Fruit fly (Drosophila melanogaster) whole organism, adult: ENCODE results near the gene GstT4.

Source experiments
- CG11617 ChIP-seq: fragments of 200-800 bp; sonication (Bioruptor generic); optimal IDR thresholded peaks from 2 replicates; lab custom pipeline; 2017; ENCODE audit warnings: mild to moderate bottlenecking, missing biosample characterization, missing genetic modification reagents, missing genetic modification characterization
- CG1620 ChIP-seq: fragments of 200-800 bp; sonication (Bioruptor generic); optimal IDR thresholded peaks from 2 replicates; lab custom pipeline; 2016; ENCODE audit warnings: missing biosample characterization, missing genetic modification characterization
- CG5204 ChIP-seq: fragments of 200-800 bp; sonication (Bioruptor generic); optimal IDR thresholded peaks from 2 replicates; lab custom pipeline; 2016; ENCODE audit warnings: missing biosample characterization, missing genetic modification characterization
- CG7045 ChIP-seq: fragments of 200-800 bp; sonication (Bioruptor generic); optimal IDR thresholded peaks from 2 replicates; lab custom pipeline; 2017; ENCODE audit warnings: missing biosample characterization, mild to moderate bottlenecking, missing genetic modification characterization
- CG7101 ChIP-seq: fragments of 200-800 bp; sonication (Bioruptor generic); optimal IDR thresholded peaks from 2 replicates; lab custom pipeline; 2018; ENCODE audit warnings: missing biosample characterization, mild to moderate bottlenecking, missing genetic modification characterization, moderate library complexity
- Clk ChIP-seq: fragments of 200-800 bp; sonication (Bioruptor generic); optimal IDR thresholded peaks from 2 replicates; lab custom pipeline; 2017; ENCODE audit warnings: missing biosample characterization, missing genetic modification characterization
- Hr96 ChIP-seq: fragments of 200-800 bp; sonication (Bioruptor generic); optimal IDR thresholded peaks from 2 replicates; lab custom pipeline; 2016; ENCODE audit warnings: missing biosample characterization, missing genetic modification characterization
- Mnt ChIP-seq: fragments of 200-800 bp; sonication (Bioruptor generic); optimal IDR thresholded peaks from 2 replicates; lab custom pipeline; 2016; ENCODE audit warnings: missing biosample characterization, mild to moderate bottlenecking, missing genetic modification characterization
- cic ChIP-seq: fragments of 200-800 bp; sonication (Bioruptor generic); optimal IDR thresholded peaks from 2 replicates; lab custom pipeline; 2017; ENCODE audit warnings: missing biosample characterization, mild to moderate bottlenecking, missing genetic modification characterization, moderate library complexity
- cnc ChIP-seq, 2 experiments: fragments of >200 bp; optimal IDR thresholded peaks; 2 replicates each; lab custom pipeline; 2017
- kay ChIP-seq: fragments of 200-800 bp; sonication (Bioruptor generic); peaks from one replicate; lab custom pipeline; 2016; ENCODE audit warnings: missing biosample characterization, missing genetic modification characterization, borderline replicate concordance
- ovo ChIP-seq: fragments of 200-800 bp; sonication (Bioruptor generic); optimal IDR thresholded peaks from 2 replicates; lab custom pipeline; 2016; ENCODE audit warnings: missing biosample characterization, missing genetic modification characterization
- tj ChIP-seq: fragments of 200-800 bp; sonication (Bioruptor generic); optimal IDR thresholded peaks from 3 replicates; lab custom pipeline; 2017; ENCODE audit warnings: missing biosample characterization, mild to moderate bottlenecking, missing genetic modification characterization, moderate library complexity

DNA sequence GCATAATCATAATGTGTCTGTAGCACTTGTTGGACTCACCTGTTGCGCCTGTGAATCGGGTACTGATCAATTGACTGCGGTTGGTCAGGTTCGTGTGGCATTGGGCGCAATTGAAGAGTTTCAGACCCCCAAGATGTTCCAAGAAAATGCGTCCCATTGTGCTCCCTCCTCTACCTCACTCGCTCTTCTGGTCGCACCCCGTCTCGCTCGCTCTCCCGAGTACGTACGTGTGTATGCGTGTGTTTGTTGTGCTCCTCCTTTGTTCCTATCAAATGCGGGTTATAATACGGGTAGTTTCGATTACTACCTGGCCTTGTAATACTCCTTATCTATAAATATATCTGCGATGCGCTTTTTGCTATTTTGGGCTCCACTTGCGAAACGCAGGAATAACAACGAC is 17.8 kb upstream of the GstT4 start:
- TF ChIP-seq cnc (optimal IDR thresholded peaks at IDR 0.05; lab: Kevin White, UChicago) (no peak), ovo (GFP tag; lab: Kevin White, UChicago) (no peak), CG1620 (GFP tag; lab: Kevin White, UChicago) (no peak), CG5204 (GFP tag; lab: Kevin White, UChicago) (no peak), CG7045 (GFP tag; lab: Kevin White, UChicago) (no peak), kay (GFP tag; lab: Kevin White, UChicago) (no peak), CG11617 (GFP tag; lab: Kevin White, UChicago) (no peak), CG7101 (no peak), Mnt (no peak), cic (GFP tag; lab: Kevin White, UChicago) (no peak), Hr96 (GFP tag; lab: Kevin White, UChicago) (no peak), Clk (GFP tag; lab: Kevin White, UChicago) (no peak), tj (GFP tag; lab: Kevin White, UChicago) (no peak)
